Fruit fly (Drosophila melanogaster): ENCODE measurements around the gene CG33777.
A peak's percentile ranks its signal among the peaks of the same experiment; 100 is the strongest.

The CG33777 gene

DNA sequence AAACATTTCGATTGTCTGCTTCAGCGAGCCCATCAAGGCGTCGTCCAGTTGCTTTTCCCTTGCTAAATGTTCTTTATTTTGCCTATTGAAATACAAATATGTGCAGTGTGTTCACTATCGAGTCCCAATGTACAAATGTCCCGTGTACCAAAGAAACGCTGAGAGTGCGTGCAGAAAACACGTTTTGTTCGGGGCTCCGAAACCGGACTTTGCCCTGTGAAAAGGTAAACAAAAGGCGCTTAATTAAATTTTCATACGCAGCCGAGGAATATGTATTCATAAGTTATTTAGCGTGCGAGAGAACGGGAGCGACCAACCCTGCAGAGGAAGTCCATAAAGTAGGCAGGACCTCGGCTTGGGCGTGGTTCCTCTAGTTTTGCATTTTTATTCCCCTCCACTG, 9.9 kb downstream of the CG33777 start:
- TF ChIP-seq CG17801 (GFP tag; optimal IDR thresholded peaks at IDR 0.05; ENCODE audit: partially characterized antibody): no peak

dm6 chr3L:4544633-4545032, 10.4 kb downstream of the CG33777 start:
- TF ChIP-seq CG17801 (GFP tag; optimal IDR thresholded peaks at IDR 0.05; ENCODE audit: partially characterized antibody): no peak

dm6 chr3L:4543807-4544197, 11.2 kb downstream of the CG33777 start:
- TF ChIP-seq CG17801 (GFP tag; optimal IDR thresholded peaks at IDR 0.05; ENCODE audit: partially characterized antibody): no peak

dm6 chr3L:4543034-4543806, 11.8 kb downstream of the CG33777 start:
- no peak for TF ChIP-seq CG17801 (GFP tag; optimal IDR thresholded peaks at IDR 0.05; ENCODE audit: partially characterized antibody)

dm6 chr3L:4542530-4542929, 12.5 kb downstream of the CG33777 start:
- TF ChIP-seq CG17801 (GFP tag; optimal IDR thresholded peaks at IDR 0.05; ENCODE audit: partially characterized antibody): no peak

DNA sequence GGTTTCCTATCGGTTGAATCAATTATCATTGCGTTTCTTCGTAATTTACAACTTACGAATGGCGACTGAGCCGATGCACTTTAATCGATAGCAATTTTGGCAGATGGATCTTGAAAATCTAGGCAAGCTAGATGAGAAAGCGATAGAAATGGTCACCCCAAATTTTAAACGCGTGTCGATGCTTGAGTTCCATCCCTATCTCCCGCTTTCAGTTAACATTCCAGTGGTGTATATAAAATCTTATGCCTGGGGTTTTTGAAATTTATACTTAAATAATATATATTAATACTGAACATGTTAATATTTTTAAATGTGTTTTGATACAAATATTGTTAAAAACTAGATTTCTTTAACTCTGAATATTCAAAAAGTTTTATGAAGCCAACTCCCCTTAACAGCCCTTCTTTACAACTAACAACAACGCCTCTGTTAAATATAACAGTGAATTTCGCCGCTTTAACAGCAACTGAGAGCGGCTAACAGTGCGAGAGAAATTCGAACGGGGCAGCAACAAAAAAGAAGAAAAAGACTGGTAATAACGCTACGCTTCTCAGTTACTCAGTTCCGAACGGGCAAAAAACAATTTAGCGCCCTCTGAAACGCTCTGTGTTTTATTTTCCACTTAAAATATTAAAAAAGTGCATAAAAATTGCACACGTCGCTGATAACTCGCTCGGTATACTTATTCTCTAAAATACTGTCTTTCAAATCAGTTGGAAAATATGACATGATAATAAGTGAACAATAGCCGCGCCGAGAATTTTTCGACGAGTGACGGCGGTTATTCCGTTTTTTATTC, 13.3 kb downstream of the CG33777 start, which contains the start of gene CG11357:
Gene CG11357, plus strand, starts transcription at position 479 of the 799 bp plus-strand sequence.
- TF ChIP-seq CG17801 (GFP tag; optimal IDR thresholded peaks at IDR 0.05; ENCODE audit: partially characterized antibody): peak; percentile 99

DNA sequence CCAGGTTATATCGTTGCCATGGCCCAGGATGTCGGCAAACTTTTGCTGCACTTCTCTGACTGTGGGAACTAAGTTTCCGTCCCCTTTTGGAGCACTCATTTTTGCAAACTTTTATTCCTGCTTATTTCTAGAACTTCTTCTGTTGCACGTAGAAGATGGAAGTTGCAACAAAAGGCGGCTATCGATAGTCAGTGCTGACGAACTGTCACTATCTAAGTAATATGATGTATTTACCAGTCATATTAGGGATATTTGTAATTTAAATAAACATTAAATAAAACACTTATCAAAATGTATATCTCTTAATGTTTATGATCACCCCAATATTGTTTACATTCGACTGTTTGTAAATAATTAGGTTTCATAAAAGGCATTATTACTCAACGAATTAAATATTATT, 14.0 kb downstream of the CG33777 start, which contains the start of gene CG32243:
Gene CG32243, minus strand, starts transcription at position 175 of the 400 bp plus-strand sequence.
- TF ChIP-seq CG17801 (GFP tag; optimal IDR thresholded peaks at IDR 0.05; ENCODE audit: partially characterized antibody): no peak

dm6 chr3L:4534481-4534880, 20.6 kb downstream of the CG33777 start:
- no peak for TF ChIP-seq CG17801 (GFP tag; optimal IDR thresholded peaks at IDR 0.05; ENCODE audit: partially characterized antibody)

- peak; percentile 24 for TF ChIP-seq CG17801 (GFP tag; optimal IDR thresholded peaks at IDR 0.05; ENCODE audit: partially characterized antibody)
These were observed 21.1 kb downstream of the CG33777 start for dm6 chr3L:4533941-4534340.

DNA sequence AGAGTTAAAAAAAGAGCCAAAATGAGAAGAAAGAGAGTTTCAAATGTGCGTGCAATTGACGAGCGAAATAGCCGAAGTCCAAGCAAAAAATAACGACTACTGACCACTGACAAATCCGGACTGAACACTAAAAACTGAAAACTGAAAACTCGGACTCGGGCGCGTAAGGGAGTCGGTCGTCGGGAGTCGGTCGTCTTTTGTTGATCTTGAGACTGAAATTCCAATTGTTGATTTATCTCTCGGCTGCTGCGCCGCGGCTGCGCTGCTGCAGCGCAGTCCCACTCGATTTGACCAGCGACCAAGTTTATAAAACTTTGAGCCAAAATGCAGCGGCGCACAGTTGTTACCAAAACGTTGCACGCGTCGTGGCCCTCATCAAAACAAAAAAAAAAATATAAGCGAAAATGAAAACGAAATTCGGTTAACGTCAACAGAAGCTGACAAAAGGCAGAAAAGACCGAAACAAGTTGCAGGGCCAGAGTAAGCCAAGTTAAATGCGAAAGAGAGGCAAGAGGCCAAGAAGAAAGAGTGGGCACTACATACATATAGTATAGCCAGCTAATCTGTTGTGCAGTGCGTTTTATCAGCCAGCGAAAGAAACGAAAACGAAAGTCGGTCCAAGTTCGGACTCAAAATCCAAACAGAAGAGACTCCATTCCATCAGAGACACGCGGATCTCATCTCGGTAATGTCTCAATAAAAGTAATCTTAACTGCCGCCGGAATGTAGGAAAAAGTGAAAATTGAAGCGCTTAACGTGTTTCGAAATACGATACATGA, 22.0 kb downstream of the CG33777 start, which contains the start of gene CG11353:
Gene CG11353, plus strand, starts transcription at position 330 of the 779 bp plus-strand sequence.
- peak; percentile 6 for TF ChIP-seq CG17801 (GFP tag; optimal IDR thresholded peaks at IDR 0.05; ENCODE audit: partially characterized antibody)

DNA sequence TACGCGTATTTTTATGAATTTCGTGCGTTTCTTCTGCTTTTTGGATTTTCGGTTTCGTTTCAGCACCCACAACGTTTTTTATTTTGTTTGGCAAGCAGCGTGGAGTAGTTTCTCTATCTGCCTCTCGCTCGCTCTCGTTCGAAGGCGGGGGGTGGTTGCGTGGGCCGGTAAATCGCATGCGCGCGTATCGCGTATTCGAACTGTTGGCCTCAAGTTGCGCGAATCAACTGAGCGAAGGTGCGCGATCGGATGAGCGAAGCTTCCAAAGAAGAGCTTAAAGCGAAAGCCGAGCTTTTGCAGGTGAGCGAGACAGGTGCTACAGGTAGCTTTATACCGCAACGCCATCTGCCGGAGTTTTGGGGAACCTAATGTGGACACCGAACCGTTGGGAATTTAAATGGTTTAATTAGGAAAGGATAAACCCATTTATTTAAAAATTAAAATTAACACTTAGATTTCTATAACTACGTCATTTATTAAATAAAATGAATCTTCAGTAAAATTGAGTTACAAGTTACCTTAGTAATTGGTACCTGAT, 23.0 kb downstream of the CG33777 start, which contains the start of gene Tie:
Gene Tie, minus strand, starts transcription at position 205 of the 538 bp plus-strand sequence.
- peak; percentile 34 for TF ChIP-seq CG17801 (GFP tag; optimal IDR thresholded peaks at IDR 0.05; ENCODE audit: partially characterized antibody)

DNA sequence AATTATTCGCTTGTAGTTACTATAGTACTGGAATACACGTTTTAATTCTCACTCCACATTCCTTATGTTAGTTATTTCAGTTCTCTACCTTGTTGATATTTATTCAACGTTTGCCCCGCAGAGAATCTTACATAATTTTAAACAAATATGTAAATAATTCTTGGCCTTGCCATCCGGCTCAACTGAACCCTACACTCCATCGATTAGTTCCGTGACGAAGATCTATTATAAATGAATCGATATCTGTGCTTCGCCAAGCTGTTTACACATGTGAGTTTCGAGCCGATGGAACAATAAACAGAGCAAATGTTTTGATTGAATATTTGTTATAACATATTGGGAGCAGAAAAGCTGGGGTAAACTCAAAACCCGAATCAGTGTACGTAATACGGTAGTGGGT, 33.2 kb downstream of the CG33777 start:
- TF ChIP-seq CG17801 (GFP tag; optimal IDR thresholded peaks at IDR 0.05; ENCODE audit: partially characterized antibody): no peak

- TF ChIP-seq CG17801 (GFP tag; optimal IDR thresholded peaks at IDR 0.05; ENCODE audit: partially characterized antibody): no peak
These were observed 35.6 kb downstream of the CG33777 start for dm6 chr3L:4519417-4519931.

DNA sequence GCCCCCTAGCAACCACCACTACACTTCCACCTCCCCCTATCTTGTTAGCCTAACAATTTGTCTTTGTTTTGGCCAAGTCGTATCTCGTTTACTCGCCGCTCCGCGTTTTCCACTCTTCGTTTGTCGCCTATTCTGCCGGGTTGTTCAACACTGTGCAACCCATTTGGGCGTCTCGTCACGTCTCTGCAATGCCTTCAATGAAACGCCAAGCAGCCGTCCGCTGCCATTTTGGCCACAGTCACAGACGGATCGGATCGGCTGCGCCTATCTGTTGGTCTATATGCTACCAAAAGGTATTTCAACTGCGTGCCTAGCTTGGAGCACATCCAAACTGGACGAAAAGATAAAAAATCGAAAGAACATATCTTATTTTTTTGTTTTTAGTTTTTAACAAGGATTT, 38.7 kb downstream of the CG33777 start:
- no peak for TF ChIP-seq CG17801 (GFP tag; optimal IDR thresholded peaks at IDR 0.05; ENCODE audit: partially characterized antibody)

Data from ovary, adult (tissue).